Worm (Caenorhabditis elegans) whole organism, young adult: ENCODE data around the gene F42G4.5.

Experiments used
- Y67H2A.10 ChIP-seq: fragments of 200-800 bp; sonication (Bioruptor generic); conservative IDR thresholded peaks from 2 replicates; pipeline ENCODE4 v1.3.6; 2022; ENCODE audit warnings: missing genetic modification reagents, missing genetic modification characterization, missing compliant biosample characterization
- bed-1 ChIP-seq: fragments of 200-800 bp; sonication (Bioruptor generic); IDR thresholded peaks from 2 replicates; pipeline ENCODE4 v1.3.6; 2022; ENCODE audit warnings: missing genetic modification reagents, missing genetic modification characterization, missing compliant biosample characterization
- ceh-40 ChIP-seq: fragments of 200-800 bp; sonication (Bioruptor generic); IDR thresholded peaks from 2 replicates; pipeline ENCODE4 v1.3.6; 2022; ENCODE audit warnings: missing genetic modification characterization, missing compliant biosample characterization
- dpl-1 ChIP-seq: fragments of 150-350 bp; optimal IDR thresholded peaks from 2 replicates; lab custom pipeline; 2014; ENCODE audit warnings: missing biosample characterization, missing genetic modification reagents, missing genetic modification characterization
- efl-1 ChIP-seq: fragments of 150-350 bp; optimal IDR thresholded peaks from 2 replicates; lab custom pipeline; 2014; ENCODE audit warnings: missing biosample characterization, missing genetic modification reagents, missing genetic modification characterization
- lag-1 ChIP-seq: fragments of 200-800 bp; sonication (Bioruptor generic); IDR thresholded peaks from 2 replicates; pipeline ENCODE4 v1.3.6; 2022; ENCODE audit warnings: missing genetic modification reagents, missing genetic modification characterization, missing compliant biosample characterization
- let-607 ChIP-seq, 2 experiments: fragments of 200-800 bp in 1 of 2; sonication (Bioruptor generic) in 1 of 2; sonication (generic microtip) in 1 of 2; optimal IDR thresholded peaks; 2 replicates each; lab custom pipeline; 2016 to 2018; ENCODE audit warnings: mild to moderate bottlenecking in 2 of 2, missing compliant biosample characterization in 2 of 2, missing genetic modification characterization in 2 of 2, moderate library complexity in 2 of 2, missing genotype in 1 of 2
- sea-2 ChIP-seq: fragments of 200-800 bp; sonication (Bioruptor generic); IDR thresholded peaks from 2 replicates; pipeline ENCODE4 v1.3.6; 2022; ENCODE audit warnings: missing genetic modification characterization, missing compliant biosample characterization
- snpc-1.1 ChIP-seq: sonication (generic microtip); optimal IDR thresholded peaks from 2 replicates; lab custom pipeline; 2017; ENCODE audit warnings: missing genetic modification characterization, mild to moderate bottlenecking, missing compliant biosample characterization, antibody characterized with exemption, moderate library complexity, missing genotype, missing genetic modification reagents; ENCODE audit not compliant: insufficient read depth
- tlf-1 ChIP-seq: fragments of 200-800 bp; sonication (Bioruptor generic); optimal IDR thresholded peaks from 2 replicates; lab custom pipeline; 2018; ENCODE audit warnings: mild to moderate bottlenecking, missing genetic modification characterization, missing compliant biosample characterization
- zim-3 ChIP-seq: sonication (generic microtip); optimal IDR thresholded peaks from 2 replicates; lab custom pipeline; 2017; ENCODE audit warnings: mild to moderate bottlenecking, missing genetic modification characterization, moderate library complexity, missing compliant biosample characterization
- ztf-26 ChIP-seq: sonication (generic microtip); optimal IDR thresholded peaks from 2 replicates; lab custom pipeline; 2017; ENCODE audit warnings: missing genetic modification characterization, missing compliant biosample characterization

ce11 chrII:13030051-13030437, 43.2 kb upstream of the F42G4.5 start:
- no peak for TF ChIP-seq let-607 (tag; optimal IDR thresholded peaks at IDR 0.05; lab: Kevin White, UChicago)
- no peak for TF ChIP-seq Y67H2A.10 (GFP tag; lab: Robert Waterston, UW)
- no peak for TF ChIP-seq lag-1
- TF ChIP-seq sea-2 (GFP tag; lab: Robert Waterston, UW): no peak
- TF ChIP-seq zim-3: no peak
- no peak for TF ChIP-seq ztf-26 (tag; lab: Kevin White, UChicago)
- no peak for TF ChIP-seq efl-1
- TF ChIP-seq dpl-1 (GFP tag; lab: Kevin White, UChicago): no peak
- no peak for TF ChIP-seq tlf-1
- TF ChIP-seq bed-1 (GFP tag; lab: Robert Waterston, UW): no peak
- TF ChIP-seq snpc-1.1 (tag; lab: Kevin White, UChicago): no peak
- TF ChIP-seq ceh-40 (GFP tag; lab: Robert Waterston, UW): no peak
